Fruit fly (Drosophila melanogaster) whole organism, embryonic: Measurements from ENCODE around the gene ClC-c.

ENCODE experiments used
- Awh ChIP-seq: fragments of 200-800 bp; sonication (Bioruptor generic); IDR thresholded peaks from 2 replicates; pipeline ENCODE4, ENCODE4 v1.3.6; 2022; ENCODE audit warnings: missing biosample characterization, missing genetic modification characterization
- Blimp-1 ChIP-seq: fragments of 200-800 bp; sonication (Bioruptor generic); optimal IDR thresholded peaks from 3 replicates; lab custom pipeline; 2018; ENCODE audit warnings: missing biosample characterization, missing genetic modification characterization, mild to moderate bottlenecking, moderate library complexity, missing genetic modification reagents
- C15 ChIP-seq: fragments of 200-800 bp; sonication (Bioruptor generic); IDR thresholded peaks from 3 replicates; pipeline ENCODE4 v1.3.6; 2022; ENCODE audit warnings: missing biosample characterization, missing genetic modification characterization
- CG15269 ChIP-seq: fragments of 200-800 bp; sonication (Bioruptor generic); optimal IDR thresholded peaks from 2 replicates; lab custom pipeline; 2018; ENCODE audit warnings: missing biosample characterization, mild to moderate bottlenecking, missing genetic modification characterization, moderate library complexity
- CG16815 ChIP-seq: fragments of 200-800 bp; sonication (Bioruptor generic); optimal IDR thresholded peaks from 3 replicates; lab custom pipeline; 2017; ENCODE audit warnings: missing biosample characterization, mild to moderate bottlenecking, missing genetic modification characterization
- CG17385 ChIP-seq: fragments of 200-800 bp; sonication (Bioruptor generic); optimal IDR thresholded peaks from 3 replicates; lab custom pipeline; 2018; ENCODE audit warnings: missing biosample characterization, mild to moderate bottlenecking, missing genetic modification characterization
- CG1792 ChIP-seq: fragments of 200-800 bp; sonication (Bioruptor generic); optimal IDR thresholded peaks from 2 replicates; lab custom pipeline; 2016; ENCODE audit warnings: missing biosample characterization, missing genetic modification characterization
- CG18011 ChIP-seq: fragments of 200-800 bp; sonication (Bioruptor generic); optimal IDR thresholded peaks from 2 replicates; lab custom pipeline; 2017; ENCODE audit warnings: missing biosample characterization, missing genetic modification characterization, mild to moderate bottlenecking, moderate library complexity, missing genotype
- CG2120 ChIP-seq: fragments of 200-800 bp; sonication (Bioruptor generic); optimal IDR thresholded peaks from 3 replicates; lab custom pipeline; 2016; ENCODE audit warnings: missing biosample characterization, missing genetic modification characterization
- CG2712 ChIP-seq: fragments of 200-800 bp; optimal IDR thresholded peaks from 3 replicates; lab custom pipeline; 2019; ENCODE audit warnings: missing biosample characterization, mild to moderate bottlenecking, missing genetic modification characterization, moderate library complexity
- CG30431 ChIP-seq: fragments of 200-800 bp; sonication (Bioruptor generic); optimal IDR thresholded peaks from 2 replicates; lab custom pipeline; 2017; ENCODE audit warnings: missing biosample characterization, missing genetic modification characterization
- CG31441 ChIP-seq: fragments of 200-800 bp; sonication (Bioruptor generic); IDR thresholded peaks from 2 replicates; pipeline ENCODE4 v1.3.6; 2022; ENCODE audit warnings: missing biosample characterization, missing genetic modification characterization
- CG32772 ChIP-seq: fragments of 200-800 bp; sonication (Bioruptor generic); IDR thresholded peaks from 2 replicates; pipeline ENCODE4 v1.3.6; 2022; ENCODE audit warnings: missing biosample characterization, missing genetic modification characterization
- CG34224 ChIP-seq: fragments of 200-800 bp; sonication (Bioruptor generic); IDR thresholded peaks from 3 replicates; pipeline ENCODE4 v1.3.6; 2022; ENCODE audit warnings: missing biosample characterization, missing genetic modification characterization; ENCODE audit not compliant: partially characterized antibody
- CG3838 ChIP-seq: fragments of 200-800 bp; sonication (Bioruptor generic); optimal IDR thresholded peaks from 3 replicates; lab custom pipeline; 2016; ENCODE audit warnings: missing biosample characterization, missing genetic modification characterization
- CG7357 ChIP-seq: fragments of 200-800 bp; sonication (Bioruptor generic); IDR thresholded peaks from 3 replicates; pipeline ENCODE4 v1.3.6; 2022; ENCODE audit warnings: missing biosample characterization, missing genetic modification characterization
- CG8359 ChIP-seq: fragments of 200-800 bp; sonication (Bioruptor generic); optimal IDR thresholded peaks from 2 replicates; lab custom pipeline; 2017; ENCODE audit warnings: missing biosample characterization, mild to moderate bottlenecking, missing genetic modification characterization, borderline replicate concordance
- CG9215 ChIP-seq: fragments of 200-800 bp; sonication (Bioruptor generic); IDR thresholded peaks from 2 replicates; pipeline ENCODE4 v1.3.6; 2022; ENCODE audit warnings: missing biosample characterization, missing genetic modification characterization
- CG9437 ChIP-seq: fragments of 200-800 bp; sonication (Bioruptor generic); optimal IDR thresholded peaks from 2 replicates; lab custom pipeline; 2018; ENCODE audit warnings: missing biosample characterization, mild to moderate bottlenecking, missing genetic modification characterization
- CG9727 ChIP-seq: fragments of 200-800 bp; sonication (Bioruptor generic); optimal IDR thresholded peaks from 3 replicates; lab custom pipeline; 2017; ENCODE audit warnings: missing biosample characterization, mild to moderate bottlenecking, missing genetic modification characterization
- CTCF ChIP-seq: fragments of 200-800 bp; sonication (Bioruptor generic); optimal IDR thresholded peaks from 2 replicates; lab custom pipeline; 2017; ENCODE audit warnings: missing biosample characterization, mild to moderate bottlenecking, missing genetic modification characterization, moderate library complexity
- CkIIα-i1 ChIP-seq: fragments of 200-800 bp; sonication (Bioruptor generic); IDR thresholded peaks from 2 replicates; pipeline ENCODE4 v1.3.6; 2022; ENCODE audit warnings: missing biosample characterization, missing genetic modification characterization
- E2f1 ChIP-seq: fragments of 200-800 bp; sonication (Bioruptor generic); IDR thresholded peaks from 2 replicates; pipeline ENCODE4 v1.3.6; 2022; ENCODE audit warnings: missing biosample characterization, missing genetic modification characterization
- HLH4C ChIP-seq: fragments of 200-800 bp; sonication (Bioruptor generic); IDR thresholded peaks from 3 replicates; pipeline ENCODE4 v1.3.6; 2022; ENCODE audit warnings: missing biosample characterization, missing genetic modification characterization; ENCODE audit not compliant: partially characterized antibody
- Hmr ChIP-seq: fragments of 200-800 bp; sonication (Bioruptor generic); optimal IDR thresholded peaks from 3 replicates; lab custom pipeline; 2017; ENCODE audit warnings: mild to moderate bottlenecking, missing biosample characterization, missing genetic modification reagents, missing genetic modification characterization
- Kr ChIP-seq: fragments of 200-800 bp; sonication (Bioruptor generic); optimal IDR thresholded peaks from 2 replicates; lab custom pipeline; 2017; ENCODE audit warnings: missing biosample characterization, mild to moderate bottlenecking, missing genetic modification characterization
- Mrtf ChIP-seq: fragments of 200-800 bp; sonication (Bioruptor generic); IDR thresholded peaks from 3 replicates; pipeline ENCODE4 v1.3.6; 2022; ENCODE audit warnings: missing biosample characterization, missing genetic modification characterization
- Optix ChIP-seq: fragments of 200-800 bp; sonication (Bioruptor generic); IDR thresholded peaks from 3 replicates; pipeline ENCODE4 v1.3.6; 2022; ENCODE audit warnings: missing biosample characterization, missing genetic modification characterization
- Taf1 ChIP-seq: fragments of 200-800 bp; sonication (Bioruptor generic); IDR thresholded peaks from 2 replicates; pipeline ENCODE4 v1.3.6; 2022; ENCODE audit warnings: missing biosample characterization, missing genetic modification characterization
- Trl ChIP-seq, 3 experiments: fragments of >200 bp in 2 of 3; fragments of 200-800 bp in 1 of 3; sonication (Bioruptor generic) in 1 of 3; optimal IDR thresholded peaks; 2 replicates in 1 of 3; 3 replicates in 2 of 3; lab custom pipeline; 2016 to 2017; ENCODE audit warnings: missing biosample characterization in 1 of 3, missing genetic modification characterization in 1 of 3
- Xrp1 ChIP-seq: fragments of 200-800 bp; sonication (Bioruptor generic); IDR thresholded peaks from 2 replicates; pipeline ENCODE4 v1.3.6; 2022; ENCODE audit warnings: missing biosample characterization, missing genetic modification characterization
- ac ChIP-seq: fragments of 200-800 bp; sonication (Bioruptor generic); optimal IDR thresholded peaks from 3 replicates; lab custom pipeline; 2017; ENCODE audit warnings: missing biosample characterization, mild to moderate bottlenecking, missing genetic modification characterization
- aop ChIP-seq: fragments of 200-800 bp; sonication (Bioruptor generic); IDR thresholded peaks from 2 replicates; pipeline ENCODE4 v1.3.6; 2022; ENCODE audit warnings: missing biosample characterization, missing genetic modification characterization
- bab2 ChIP-seq: fragments of 200-800 bp; sonication (Bioruptor generic); optimal IDR thresholded peaks from 2 replicates; lab custom pipeline; 2016; ENCODE audit warnings: missing biosample characterization, missing genetic modification characterization
- bbx ChIP-seq: fragments of 200-800 bp; sonication (Bioruptor generic); IDR thresholded peaks from 2 replicates; pipeline ENCODE4 v1.3.6; 2022; ENCODE audit warnings: missing biosample characterization, missing genetic modification characterization; ENCODE audit not compliant: partially characterized antibody
- cg ChIP-seq: fragments of 200-800 bp; sonication (Bioruptor generic); optimal IDR thresholded peaks from 3 replicates; lab custom pipeline; 2019; ENCODE audit warnings: missing biosample characterization, mild to moderate bottlenecking, missing genetic modification characterization, moderate library complexity
- dan ChIP-seq: fragments of 200-800 bp; sonication (Bioruptor generic); IDR thresholded peaks from 2 replicates; pipeline ENCODE4 v1.3.6; 2022; ENCODE audit warnings: missing biosample characterization, missing genetic modification characterization
- eve ChIP-seq, 2 experiments: fragments of >200 bp; optimal IDR thresholded peaks; 2 replicates each; lab custom pipeline; 2017; ENCODE audit warnings: missing biosample characterization in 2 of 2, missing genetic modification characterization in 2 of 2
- ftz-f1 ChIP-seq: fragments of 200-800 bp; sonication (Bioruptor generic); optimal IDR thresholded peaks from 2 replicates; lab custom pipeline; 2016; ENCODE audit warnings: missing biosample characterization, missing genetic modification characterization
- grau ChIP-seq: fragments of 200-800 bp; optimal IDR thresholded peaks from 3 replicates; lab custom pipeline; 2019; ENCODE audit warnings: missing biosample characterization, mild to moderate bottlenecking, missing genetic modification characterization, moderate library complexity
- luna ChIP-seq: fragments of 200-800 bp; sonication (Bioruptor generic); optimal IDR thresholded peaks from 2 replicates; lab custom pipeline; 2016; ENCODE audit warnings: missing biosample characterization, missing genetic modification characterization
- maf-S ChIP-seq: fragments of 200-800 bp; sonication (Bioruptor generic); optimal IDR thresholded peaks from 2 replicates; lab custom pipeline; 2016; ENCODE audit warnings: missing biosample characterization, missing genetic modification characterization
- mirr ChIP-seq: fragments of 200-800 bp; sonication (Bioruptor generic); optimal IDR thresholded peaks from 3 replicates; lab custom pipeline; 2018; ENCODE audit warnings: missing biosample characterization, mild to moderate bottlenecking, missing genetic modification characterization
- onecut ChIP-seq: fragments of 200-800 bp; sonication (Bioruptor generic); IDR thresholded peaks from 2 replicates; pipeline ENCODE4 v1.3.6; 2022; ENCODE audit warnings: missing biosample characterization, missing genetic modification characterization
- p53 ChIP-seq: fragments of 200-800 bp; sonication (Bioruptor generic); optimal IDR thresholded peaks from 2 replicates; lab custom pipeline; 2016; ENCODE audit warnings: missing biosample characterization, missing genetic modification characterization
- run ChIP-seq: fragments of 200-800 bp; sonication (Bioruptor generic); optimal IDR thresholded peaks from 3 replicates; lab custom pipeline; 2018; ENCODE audit warnings: missing biosample characterization, mild to moderate bottlenecking, missing genetic modification characterization
- sens ChIP-seq: fragments of 200-800 bp; sonication (Bioruptor generic); peaks from one replicate; lab custom pipeline; 2016; ENCODE audit warnings: missing biosample characterization, missing genetic modification characterization
- toy ChIP-seq: fragments of 200-800 bp; sonication (Bioruptor generic); IDR thresholded peaks from 2 replicates; pipeline ENCODE4 v1.3.6; 2022; ENCODE audit warnings: missing biosample characterization, missing genetic modification characterization
- ttk ChIP-seq: fragments of 200-800 bp; sonication (Bioruptor generic); IDR thresholded peaks from 2 replicates; pipeline ENCODE4 v2.1.2; 2022; ENCODE audit warnings: missing biosample characterization, missing genetic modification characterization
- yki ChIP-seq: fragments of >200 bp; optimal IDR thresholded peaks from 3 replicates; lab custom pipeline; 2018
- zfh1 ChIP-seq: fragments of 200-800 bp; sonication (Bioruptor generic); IDR thresholded peaks from 3 replicates; pipeline ENCODE4 v1.3.6; 2022; ENCODE audit warnings: missing biosample characterization, missing genetic modification characterization

ClC-c gene

dm6 chr3L:16046387-16047066, 43.7 kb upstream of the ClC-c start (continued):
- TF ChIP-seq Taf1 (GFP tag; lab: Robert Waterston, UW) (no peak), CG2712 (tag; lab: Kevin White, UChicago) (peak; percentile 8), Trl (optimal IDR thresholded peaks at IDR 0.05; lab: Kevin White, UChicago) (peak in 1 of 2 experiments; percentile 66), Trl (GFP tag; optimal IDR thresholded peaks at IDR 0.05; lab: Kevin White, UChicago) (no peak), CG32772 (GFP tag; lab: Robert Waterston, UW) (peak; percentile 6; the same call in 1 of the 2 replicates), Hmr (no peak), ttk (GFP tag; lab: Robert Waterston, UW) (0 out of 2 replicates have a peak, but pooled peaks have one; percentile 6), E2f1 (GFP tag; lab: Robert Waterston, UW) (no peak; the same call in 1 of the 2 replicates), ftz-f1 (peak; percentile 75), maf-S (GFP tag; lab: Kevin White, UChicago) (no peak), p53 (GFP tag; lab: Kevin White, UChicago) (no peak), CG3838 (GFP tag; lab: Kevin White, UChicago) (no peak), CG15269 (tag; lab: Kevin White, UChicago) (peak; percentile 7), Mrtf (GFP tag; lab: Robert Waterston, UW) (no peak), CG30431 (GFP tag; lab: Kevin White, UChicago) (no peak), onecut (peak; percentile 67), yki (lab: Kevin White, UChicago) (no peak), Xrp1 (GFP tag; lab: Robert Waterston, UW) (no peak; the same call in 1 of the 2 replicates), sens (peak; percentile 89), Optix (GFP tag; lab: Robert Waterston, UW) (no peak), mirr (GFP tag; lab: Kevin White, UChicago) (peak; percentile 85), CG9437 (GFP tag; lab: Kevin White, UChicago) (no peak), CG9727 (GFP tag; lab: Kevin White, UChicago) (no peak), C15 (GFP tag; lab: Robert Waterston, UW) (no peak), CG16815 (GFP tag; lab: Kevin White, UChicago) (no peak), cg (GFP tag; lab: Kevin White, UChicago) (peak; percentile 53), HLH4C (GFP tag; lab: Robert Waterston, UW) (no peak), bab2 (no peak), CG2120 (GFP tag; lab: Kevin White, UChicago) (no peak), dan (GFP tag; lab: Robert Waterston, UW) (no peak), Blimp-1 (GFP tag; lab: Kevin White, UChicago) (no peak), CG18011 (no peak), CG8359 (GFP tag; lab: Kevin White, UChicago) (no peak), aop (no peak; the same call in 1 of the 2 replicates), ac (GFP tag; lab: Kevin White, UChicago) (no peak), CTCF (GFP tag; lab: Kevin White, UChicago) (no peak), CG1792 (GFP tag; lab: Kevin White, UChicago) (no peak), CG31441 (GFP tag; lab: Robert Waterston, UW) (no peak; the same call in 1 of the 2 replicates), CkIIα-i1 (no peak), zfh1 (GFP tag; lab: Robert Waterston, UW) (0 out of 3 replicates have a peak, but pooled peaks have one; percentile 48), grau (tag; lab: Kevin White, UChicago) (peak; percentile 16), eve (GFP tag; optimal IDR thresholded peaks at IDR 0.05; lab: Kevin White, UChicago) (no peak), Awh (0 out of 2 replicates have a peak, but pooled peaks have one; percentile 8), CG9215 (GFP tag; lab: Robert Waterston, UW) (no peak), toy (GFP tag; lab: Robert Waterston, UW) (no peak), CG7357 (no peak), CG17385 (GFP tag; lab: Kevin White, UChicago) (peak; percentile 1), luna (GFP tag; lab: Kevin White, UChicago) (no peak), CG34224 (GFP tag; lab: Robert Waterston, UW) (peak; percentile 54), bbx (peak; percentile 58; the same call in 1 of the 2 replicates), Kr (GFP tag; lab: Kevin White, UChicago) (no peak), run (tag; lab: Kevin White, UChicago) (no peak)
